Worm (Caenorhabditis elegans): Measurements from ENCODE around the gene ZK686.1.

DNA sequence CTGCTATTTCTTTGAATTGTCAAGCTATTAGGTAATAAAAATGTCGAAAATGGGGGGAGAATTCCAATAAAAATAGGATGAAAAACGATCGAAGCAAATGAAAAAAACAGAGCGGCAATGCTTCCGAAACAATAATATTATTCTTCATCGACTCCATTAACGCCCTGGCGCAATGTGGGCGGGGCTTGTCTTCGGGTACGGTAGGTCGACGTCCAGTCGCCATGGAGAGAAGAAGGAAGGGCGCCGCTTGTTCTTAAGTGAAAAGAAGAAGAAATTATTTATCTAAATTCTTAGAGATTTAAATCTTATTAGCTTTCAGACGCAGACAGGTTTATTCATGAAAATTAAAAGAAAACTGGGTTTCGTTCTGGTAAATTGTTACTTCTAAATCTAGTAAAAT is 19.3 kb downstream of the ZK686.1 start:
- TF ChIP-seq unc-39 (tag; optimal IDR thresholded peaks at IDR 0.05) (no peak), aly-2 (tag; optimal IDR thresholded peaks at IDR 0.05) (no peak), fkh-10 (GFP tag; optimal IDR thresholded peaks at IDR 0.05) (no peak), nhr-11 (tag; optimal IDR thresholded peaks at IDR 0.05) (no peak), elt-3 (tag; optimal IDR thresholded peaks at IDR 0.05) (no peak), lin-39 (tag; optimal IDR thresholded peaks at IDR 0.05) (no peak), nhr-25 (tag; optimal IDR thresholded peaks at IDR 0.05) (no peak), elt-2 (tag; optimal IDR thresholded peaks at IDR 0.05) (no peak), fos-1 (tag; optimal IDR thresholded peaks at IDR 0.05) (no peak)
